Worm (Caenorhabditis elegans) whole organism, mixed stage, embryonic: Measurements from ENCODE around the gene eef-1G.

Source experiments
- blmp-1 ChIP-seq: fragments of 150-350 bp; optimal IDR thresholded peaks from 2 replicates; lab custom pipeline; 2014; ENCODE audit warnings: missing biosample characterization, missing genetic modification characterization
- ceh-39 ChIP-seq: fragments of 150-350 bp; optimal IDR thresholded peaks from 2 replicates; lab custom pipeline; 2014; ENCODE audit warnings: missing biosample characterization, missing genetic modification characterization
- ceh-43 ChIP-seq: fragments of 200-800 bp; sonication (Bioruptor generic); optimal IDR thresholded peaks from 2 replicates; lab custom pipeline; 2018; ENCODE audit warnings: mild to moderate bottlenecking, missing genetic modification characterization, moderate library complexity, missing compliant biosample characterization
- ces-1 ChIP-seq: fragments of 150-350 bp; optimal IDR thresholded peaks from 2 replicates; lab custom pipeline; 2014; ENCODE audit warnings: missing biosample characterization, missing genetic modification reagents, missing genetic modification characterization
- elt-1 ChIP-seq: sonication (generic microtip); optimal IDR thresholded peaks from 2 replicates; lab custom pipeline; 2017; ENCODE audit warnings: missing genetic modification characterization, mild to moderate bottlenecking, missing compliant biosample characterization, antibody characterized with exemption, moderate library complexity, borderline replicate concordance; ENCODE audit not compliant: insufficient read depth
- elt-3 ChIP-seq: fragments of 150-350 bp; optimal IDR thresholded peaks from 2 replicates; lab custom pipeline; 2014; ENCODE audit warnings: missing biosample characterization, missing genetic modification characterization
- nhr-12 ChIP-seq: fragments of 150-350 bp; optimal IDR thresholded peaks from 2 replicates; lab custom pipeline; 2014; ENCODE audit warnings: missing biosample characterization, missing genetic modification characterization
- nhr-237 ChIP-seq: fragments of 150-350 bp; optimal IDR thresholded peaks from 2 replicates; lab custom pipeline; 2014; ENCODE audit warnings: missing biosample characterization, missing genetic modification characterization
- nhr-28 ChIP-seq: fragments of 150-350 bp; optimal IDR thresholded peaks from 2 replicates; lab custom pipeline; 2014; ENCODE audit warnings: missing biosample characterization, missing genetic modification characterization
- nhr-76 ChIP-seq: sonication (generic microtip); optimal IDR thresholded peaks from 2 replicates; lab custom pipeline; 2017; ENCODE audit warnings: missing biosample characterization, missing genetic modification characterization
- snpc-4 ChIP-seq: fragments of 150-350 bp; optimal IDR thresholded peaks from 2 replicates; lab custom pipeline; 2014; ENCODE audit warnings: missing biosample characterization, missing genetic modification characterization
- unc-120 ChIP-seq: sonication (generic microtip); optimal IDR thresholded peaks from 2 replicates; lab custom pipeline; 2017; ENCODE audit warnings: missing genetic modification characterization, missing compliant biosample characterization; ENCODE audit not compliant: poor library complexity, severe bottlenecking
- unc-62 ChIP-seq: fragments of 150-350 bp; optimal IDR thresholded peaks from 2 replicates; lab custom pipeline; 2014; ENCODE audit warnings: missing biosample characterization, missing genetic modification reagents, missing genetic modification characterization
- ztf-11 ChIP-seq: fragments of 150-350 bp; optimal IDR thresholded peaks from 2 replicates; lab custom pipeline; 2014; ENCODE audit warnings: missing biosample characterization, missing genetic modification characterization

ce11 chrV:11016846-11017553 is 51.5 kb downstream of the eef-1G start:
- no peak for TF ChIP-seq ceh-43 (GFP tag; lab: Kevin White, UChicago)
- no peak for TF ChIP-seq snpc-4 (tag; lab: Kevin White, UChicago)
- no peak for TF ChIP-seq ceh-39
- TF ChIP-seq nhr-237, result no peak
- TF ChIP-seq nhr-76 (tag; lab: Kevin White, UChicago), result no peak
- no peak for TF ChIP-seq nhr-28
- no peak for TF ChIP-seq elt-3 (tag; lab: Kevin White, UChicago)
- no peak for TF ChIP-seq ces-1 (GFP tag; lab: Kevin White, UChicago)
- TF ChIP-seq elt-1 (tag; lab: Kevin White, UChicago), result no peak
- no peak for TF ChIP-seq ztf-11 (tag; lab: Kevin White, UChicago)
- no peak for TF ChIP-seq blmp-1
- TF ChIP-seq unc-120, result no peak
- no peak for TF ChIP-seq nhr-12
- no peak for TF ChIP-seq unc-62 (GFP tag; lab: Kevin White, UChicago)
